Comparison of ENCODE assay signal across 1 fruit fly cellular context in genomic region chr2L:12004211-12004979, dm6.
A peak's percentile ranks its signal among the peaks of the same experiment; 100 is the strongest.
TF ChIP-seq lines count a peak whose summit lies in the region.

No protein-coding gene starts in this region.

TF ChIP-seq in whole organism, embryonic, 481 proteins besides CTCF, POLR2A, EP300 and RAD21 (continued from another document and continues in another):
- TF ChIP-seq phol (tag; optimal IDR thresholded peaks at IDR 0.05; lab: Kevin White, UChicago) (peak; percentile 74), CG1603 (tag; optimal IDR thresholded peaks at IDR 0.05; lab: Kevin White, UChicago) (peak; percentile 77), fd96Cb (tag; optimal IDR thresholded peaks at IDR 0.05; lab: Kevin White, UChicago) (peak; percentile 2), ttk (GFP tag; IDR thresholded peaks at IDR 0.05; lab: Robert Waterston, UW) (no peak), Adf1 (GFP tag; IDR thresholded peaks at IDR 0.05; lab: Robert Waterston, UW) (no peak), CG15011 (GFP tag; optimal IDR thresholded peaks at IDR 0.05; lab: Kevin White, UChicago) (peak; percentile 55), Bteb2 (GFP tag; optimal IDR thresholded peaks at IDR 0.05; lab: Kevin White, UChicago) (no peak), chinmo (GFP tag; IDR thresholded peaks at IDR 0.05; lab: Robert Waterston, UW; ENCODE audit: partially characterized antibody) (no peak), Antp (GFP tag; optimal IDR thresholded peaks at IDR 0.05; lab: Kevin White, UChicago) (peak; percentile 33), Stat92E (GFP tag; optimal IDR thresholded peaks at IDR 0.05; lab: Kevin White, UChicago) (no peak), CG2120 (GFP tag; optimal IDR thresholded peaks at IDR 0.05; lab: Kevin White, UChicago) (peak; percentile 47), klu (GFP tag; IDR thresholded peaks at IDR 0.05; lab: Robert Waterston, UW) (no peak), en (GFP tag; optimal IDR thresholded peaks at IDR 0.05; lab: Kevin White, UChicago) (peak; percentile 30), sens-2 (GFP tag; IDR thresholded peaks at IDR 0.05; lab: Robert Waterston, UW) (no peak), nerfin-2 (GFP tag; IDR thresholded peaks at IDR 0.05; lab: Robert Waterston, UW; ENCODE audit: partially characterized antibody) (no peak), CG2129 (GFP tag; IDR thresholded peaks at IDR 0.05; lab: Robert Waterston, UW; ENCODE audit: partially characterized antibody) (no peak), CG4617 (GFP tag; optimal IDR thresholded peaks at IDR 0.05; lab: Kevin White, UChicago; ENCODE audit: borderline replicate concordance) (peak; percentile 5), CG10274 (GFP tag; optimal IDR thresholded peaks at IDR 0.05; lab: Kevin White, UChicago) (peak; percentile 52), Sox100B (GFP tag; optimal IDR thresholded peaks at IDR 0.05; lab: Kevin White, UChicago) (peak; percentile 72), CG8924 (tag; optimal IDR thresholded peaks at IDR 0.05; lab: Kevin White, UChicago) (peak; percentile 68), CG12299 (tag; optimal IDR thresholded peaks at IDR 0.05; lab: Kevin White, UChicago) (peak; percentile 85), rib (GFP tag; IDR thresholded peaks at IDR 0.05; lab: Robert Waterston, UW) (no peak), yki (optimal IDR thresholded peaks at IDR 0.05; lab: Kevin White, UChicago) (no peak), Dbx (GFP tag; IDR thresholded peaks at IDR 0.05; lab: Robert Waterston, UW) (no peak), CG8290 (GFP tag; optimal IDR thresholded peaks at IDR 0.05; lab: Kevin White, UChicago) (peak; percentile 78), CG8290 (tag; optimal IDR thresholded peaks at IDR 0.05; lab: Kevin White, UChicago) (peak; percentile 63 to 92), ssp (GFP tag; IDR thresholded peaks at IDR 0.05; lab: Robert Waterston, UW) (no peak), CG10959 (GFP tag; IDR thresholded peaks at IDR 0.05; lab: Robert Waterston, UW) (no peak), CG7271 (tag; optimal IDR thresholded peaks at IDR 0.05; lab: Kevin White, UChicago) (no peak), CG13775 (GFP tag; optimal IDR thresholded peaks at IDR 0.05; lab: Kevin White, UChicago) (peak; percentile 10), cg (GFP tag; optimal IDR thresholded peaks at IDR 0.05; lab: Kevin White, UChicago) (peak; percentile 60), crp (GFP tag; optimal IDR thresholded peaks at IDR 0.05; lab: Kevin White, UChicago) (peak in 1 of 2 experiments; percentile 6), CG9215 (GFP tag; IDR thresholded peaks at IDR 0.05; lab: Robert Waterston, UW) (no peak), Drgx (GFP tag; IDR thresholded peaks at IDR 0.05; lab: Robert Waterston, UW) (no peak), Ets97D (GFP tag; optimal IDR thresholded peaks at IDR 0.05; lab: Kevin White, UChicago) (peak; percentile 32), mld (GFP tag; IDR thresholded peaks at IDR 0.05; lab: Robert Waterston, UW; ENCODE audit: partially characterized antibody) (no peak), CG7839 (tag; optimal IDR thresholded peaks at IDR 0.05; lab: Kevin White, UChicago) (peak; percentile 22), grn (GFP tag; optimal IDR thresholded peaks at IDR 0.05; lab: Kevin White, UChicago) (peak; percentile 6), CG3281 (GFP tag; optimal IDR thresholded peaks at IDR 0.05; lab: Kevin White, UChicago) (peak; percentile 68), CG3838 (GFP tag; optimal IDR thresholded peaks at IDR 0.05; lab: Kevin White, UChicago) (peak; percentile 96), ac (GFP tag; optimal IDR thresholded peaks at IDR 0.05; lab: Kevin White, UChicago) (peak; percentile 86), Hr3 (GFP tag; optimal IDR thresholded peaks at IDR 0.05; lab: Kevin White, UChicago) (no peak), Eip74EF (GFP tag; optimal IDR thresholded peaks at IDR 0.05; lab: Kevin White, UChicago) (peak in 1 of 2 experiments; percentile 38), CG10267 (tag; optimal IDR thresholded peaks at IDR 0.05; lab: Kevin White, UChicago) (peak; percentile 10), pros (GFP tag; optimal IDR thresholded peaks at IDR 0.05; lab: Kevin White, UChicago) (peak; percentile 62), CG9932 (GFP tag; IDR thresholded peaks at IDR 0.05; lab: Robert Waterston, UW) (no peak), Awh (GFP tag; IDR thresholded peaks at IDR 0.05; lab: Robert Waterston, UW) (no peak), MESR4 (GFP tag; optimal IDR thresholded peaks at IDR 0.05; lab: Kevin White, UChicago) (no peak), CG4730 (GFP tag; IDR thresholded peaks at IDR 0.05; lab: Robert Waterston, UW) (no peak), bigmax (GFP tag; optimal IDR thresholded peaks at IDR 0.05; lab: Kevin White, UChicago) (peak; percentile 50), vvl (GFP tag; IDR thresholded peaks at IDR 0.05; lab: Robert Waterston, UW) (no peak), CG11093 (GFP tag; IDR thresholded peaks at IDR 0.05; lab: Robert Waterston, UW) (no peak), CG2202 (tag; optimal IDR thresholded peaks at IDR 0.05; lab: Kevin White, UChicago) (peak; percentile 88), CG6689 (GFP tag; IDR thresholded peaks at IDR 0.05; lab: Robert Waterston, UW) (no peak), B-H2 (GFP tag; optimal IDR thresholded peaks at IDR 0.05; lab: Kevin White, UChicago) (peak; percentile 53), unpg (GFP tag; optimal IDR thresholded peaks at IDR 0.05; lab: Kevin White, UChicago) (peak; percentile 70), CG15601 (tag; optimal IDR thresholded peaks at IDR 0.05; lab: Kevin White, UChicago) (peak; percentile 88), ab (GFP tag; optimal IDR thresholded peaks at IDR 0.05; lab: Kevin White, UChicago) (no peak), CG3065 (GFP tag; optimal IDR thresholded peaks at IDR 0.05; lab: Kevin White, UChicago) (peak; percentile 85), kni (GFP tag; optimal IDR thresholded peaks at IDR 0.05; lab: Kevin White, UChicago) (peak; percentile 88), D19B (GFP tag; optimal IDR thresholded peaks at IDR 0.05; lab: Kevin White, UChicago) (peak; percentile 7), CG7556 (GFP tag; optimal IDR thresholded peaks at IDR 0.05; lab: Kevin White, UChicago) (peak; percentile 73), CG18599 (GFP tag; optimal IDR thresholded peaks at IDR 0.05; lab: Kevin White, UChicago) (peak; percentile 82), gro (GFP tag; optimal IDR thresholded peaks at IDR 0.05; lab: Kevin White, UChicago) (peak; percentile 42), CG9609 (GFP tag; optimal IDR thresholded peaks at IDR 0.05; lab: Kevin White, UChicago) (peak; percentile 18), Nf-YA (GFP tag; IDR thresholded peaks at IDR 0.05; lab: Robert Waterston, UW) (no peak), CG17829 (tag; optimal IDR thresholded peaks at IDR 0.05; lab: Kevin White, UChicago) (peak; percentile 34), bcd (GFP tag; optimal IDR thresholded peaks at IDR 0.05; lab: Kevin White, UChicago) (peak; percentile 36), CG14050 (GFP tag; IDR thresholded peaks at IDR 0.05; lab: Robert Waterston, UW) (no peak), Ssrp (tag; optimal IDR thresholded peaks at IDR 0.05; lab: Kevin White, UChicago) (no peak), chn (GFP tag; optimal IDR thresholded peaks at IDR 0.05; lab: Kevin White, UChicago) (peak; percentile 30), lola (GFP tag; optimal IDR thresholded peaks at IDR 0.05; lab: Kevin White, UChicago) (peak in 1 of 3 experiments; percentile 73), CG16815 (GFP tag; optimal IDR thresholded peaks at IDR 0.05; lab: Kevin White, UChicago) (no peak), H15 (GFP tag; IDR thresholded peaks at IDR 0.05; lab: Robert Waterston, UW) (no peak), ATbp (GFP tag; optimal IDR thresholded peaks at IDR 0.05; lab: Kevin White, UChicago) (peak; percentile 96), CG12236 (GFP tag; optimal IDR thresholded peaks at IDR 0.05; lab: Kevin White, UChicago) (peak; percentile 73), chm (GFP tag; IDR thresholded peaks at IDR 0.05; lab: Robert Waterston, UW) (no peak), run (tag; optimal IDR thresholded peaks at IDR 0.05; lab: Kevin White, UChicago) (peak; percentile 77), Hmr (GFP tag; optimal IDR thresholded peaks at IDR 0.05; lab: Kevin White, UChicago) (peak; percentile 78), CG12104 (GFP tag; optimal IDR thresholded peaks at IDR 0.05; lab: Kevin White, UChicago) (peak; percentile 62), CG9727 (GFP tag; optimal IDR thresholded peaks at IDR 0.05; lab: Kevin White, UChicago) (peak; percentile 70), dysf (GFP tag; IDR thresholded peaks at IDR 0.05; lab: Robert Waterston, UW) (no peak), sna (GFP tag; IDR thresholded peaks at IDR 0.05; lab: Robert Waterston, UW; ENCODE audit: partially characterized antibody) (no peak), CG8388 (GFP tag; optimal IDR thresholded peaks at IDR 0.05; lab: Kevin White, UChicago) (peak; percentile 64), Spps (tag; optimal IDR thresholded peaks at IDR 0.05; lab: Kevin White, UChicago) (peak; percentile 7), wek (GFP tag; optimal IDR thresholded peaks at IDR 0.05; lab: Kevin White, UChicago) (peak; percentile 88), schlank (tag; optimal IDR thresholded peaks at IDR 0.05; lab: Kevin White, UChicago) (peak; percentile 66), Hand (GFP tag; optimal IDR thresholded peaks at IDR 0.05; lab: Kevin White, UChicago) (no peak), gfzf (GFP tag; optimal IDR thresholded peaks at IDR 0.05; lab: Kevin White, UChicago) (no peak), Mes4 (GFP tag; optimal IDR thresholded peaks at IDR 0.05; lab: Kevin White, UChicago) (peak; percentile 63), sqz (GFP tag; optimal IDR thresholded peaks at IDR 0.05; lab: Kevin White, UChicago) (peak; percentile 72), CG33557 (GFP tag; optimal IDR thresholded peaks at IDR 0.05; lab: Kevin White, UChicago) (peak; percentile 93), YL-1 (GFP tag; optimal IDR thresholded peaks at IDR 0.05; lab: Kevin White, UChicago) (peak; percentile 61), CG17568 (GFP tag; optimal IDR thresholded peaks at IDR 0.05; lab: Kevin White, UChicago) (peak; percentile 94), btn (GFP tag; optimal IDR thresholded peaks at IDR 0.05; lab: Kevin White, UChicago) (peak; percentile 12), CG14710 (tag; optimal IDR thresholded peaks at IDR 0.05; lab: Kevin White, UChicago) (peak; percentile 64), MTF-1 (GFP tag; optimal IDR thresholded peaks at IDR 0.05; lab: Kevin White, UChicago; ENCODE audit: borderline replicate concordance) (peak; percentile 75), inv (GFP tag; IDR thresholded peaks at IDR 0.05; lab: Robert Waterston, UW; ENCODE audit: partially characterized antibody) (no peak), pfk (GFP tag; optimal IDR thresholded peaks at IDR 0.05; lab: Kevin White, UChicago) (peak; percentile 68), Meics (GFP tag; optimal IDR thresholded peaks at IDR 0.05; lab: Kevin White, UChicago) (peak; percentile 60), CG14667 (GFP tag; IDR thresholded peaks at IDR 0.05; lab: Robert Waterston, UW) (no peak), CG6254 (GFP tag; optimal IDR thresholded peaks at IDR 0.05; lab: Kevin White, UChicago) (peak; percentile 58), crol (GFP tag; IDR thresholded peaks at IDR 0.05; lab: Robert Waterston, UW) (no peak), nmo (GFP tag; optimal IDR thresholded peaks at IDR 0.05; lab: Kevin White, UChicago) (no peak), twi (tag; optimal IDR thresholded peaks at IDR 0.05; lab: Kevin White, UChicago) (peak; percentile 26), CG17361 (GFP tag; IDR thresholded peaks at IDR 0.05; lab: Robert Waterston, UW) (no peak), caup (GFP tag; optimal IDR thresholded peaks at IDR 0.05; lab: Kevin White, UChicago; ENCODE audit: severe bottlenecking) (peak; percentile 74), CG12659 (GFP tag; optimal IDR thresholded peaks at IDR 0.05; lab: Kevin White, UChicago) (peak; percentile 77), Sry-β (GFP tag; optimal IDR thresholded peaks at IDR 0.05; lab: Kevin White, UChicago) (peak; percentile 42), HLHmδ (GFP tag; optimal IDR thresholded peaks at IDR 0.05; lab: Kevin White, UChicago) (peak; percentile 80), CG17802 (tag; optimal IDR thresholded peaks at IDR 0.05; lab: Kevin White, UChicago) (peak; percentile 43), tap (tag; optimal IDR thresholded peaks at IDR 0.05; lab: Kevin White, UChicago) (peak; percentile 55), tll (GFP tag; optimal IDR thresholded peaks at IDR 0.05; lab: Kevin White, UChicago) (no peak), CG12391 (tag; optimal IDR thresholded peaks at IDR 0.05; lab: Kevin White, UChicago) (peak; percentile 65), dm (GFP tag; optimal IDR thresholded peaks at IDR 0.05; lab: Kevin White, UChicago) (no peak), Bgb (GFP tag; IDR thresholded peaks at IDR 0.05; lab: Robert Waterston, UW; ENCODE audit: partially characterized antibody) (no peak), Doc3 (GFP tag; IDR thresholded peaks at IDR 0.05; lab: Robert Waterston, UW; ENCODE audit: partially characterized antibody) (no peak), kah (GFP tag; optimal IDR thresholded peaks at IDR 0.05; lab: Kevin White, UChicago) (peak; percentile 26), CG16779 (GFP tag; IDR thresholded peaks at IDR 0.05; lab: Robert Waterston, UW) (no peak), CG34376 (GFP tag; optimal IDR thresholded peaks at IDR 0.05; lab: Kevin White, UChicago) (peak; percentile 49), CG6272 (GFP tag; IDR thresholded peaks at IDR 0.05; lab: Robert Waterston, UW) (no peak), pnt (GFP tag; optimal IDR thresholded peaks at IDR 0.05; lab: Kevin White, UChicago) (peak; percentile 32), fru (optimal IDR thresholded peaks at IDR 0.05; lab: Kevin White, UChicago) (no peak), az2 (GFP tag; optimal IDR thresholded peaks at IDR 0.05; lab: Kevin White, UChicago) (peak; percentile 43), Nf-YB (GFP tag; optimal IDR thresholded peaks at IDR 0.05; lab: Kevin White, UChicago) (no peak), Sry-δ (GFP tag; optimal IDR thresholded peaks at IDR 0.05; lab: Kevin White, UChicago) (no peak), CG8765 (GFP tag; IDR thresholded peaks at IDR 0.05; lab: Robert Waterston, UW) (no peak), gt (GFP tag; IDR thresholded peaks at IDR 0.05; lab: Robert Waterston, UW) (no peak), Atf3 (GFP tag; optimal IDR thresholded peaks at IDR 0.05; lab: Kevin White, UChicago) (peak; percentile 34), CG17385 (GFP tag; optimal IDR thresholded peaks at IDR 0.05; lab: Kevin White, UChicago) (peak; percentile 91), CG8359 (GFP tag; optimal IDR thresholded peaks at IDR 0.05; lab: Kevin White, UChicago; ENCODE audit: borderline replicate concordance) (peak; percentile 40), CG1529 (GFP tag; optimal IDR thresholded peaks at IDR 0.05; lab: Kevin White, UChicago) (peak; percentile 82), her (GFP tag; optimal IDR thresholded peaks at IDR 0.05; lab: Kevin White, UChicago) (peak; percentile 69), CG13287 (GFP tag; IDR thresholded peaks at IDR 0.05; lab: Robert Waterston, UW; ENCODE audit: partially characterized antibody) (no peak)
